Worm (Caenorhabditis elegans) whole organism, young adult: ENCODE data around the gene ZK1290.1.

ENCODE experiments used
- B0261.1 ChIP-seq: sonication (generic microtip); optimal IDR thresholded peaks from 2 replicates; lab custom pipeline; 2016; ENCODE audit warnings: mild to moderate bottlenecking, missing genetic modification characterization, moderate library complexity, missing compliant biosample characterization
- B0336.3 ChIP-seq: fragments of 200-800 bp; sonication (Bioruptor generic); IDR thresholded peaks from 2 replicates; pipeline ENCODE4 v1.3.6; 2022; ENCODE audit warnings: missing genetic modification characterization, missing compliant biosample characterization
- C17E4.6 ChIP-seq: fragments of 200-800 bp; sonication (Bioruptor generic); IDR thresholded peaks from 2 replicates; pipeline ENCODE4 v1.3.6; 2022; ENCODE audit warnings: missing genetic modification reagents, missing genetic modification characterization, missing compliant biosample characterization
- F57C9.4 ChIP-seq: sonication (generic microtip); optimal IDR thresholded peaks from 2 replicates; lab custom pipeline; 2017; ENCODE audit warnings: mild to moderate bottlenecking, missing genetic modification characterization, missing compliant biosample characterization
- T07F8.4 ChIP-seq: sonication (generic microtip); optimal IDR thresholded peaks from 2 replicates; lab custom pipeline; 2016; ENCODE audit warnings: mild to moderate bottlenecking, missing genetic modification characterization, moderate library complexity, missing compliant biosample characterization
- T26A5.8 ChIP-seq: sonication (generic microtip); optimal IDR thresholded peaks from 2 replicates; lab custom pipeline; 2016; ENCODE audit warnings: missing genetic modification characterization, missing compliant biosample characterization
- Y53F4B.3 ChIP-seq: fragments of 200-800 bp; sonication (Bioruptor generic); IDR thresholded peaks from 2 replicates; pipeline ENCODE4 v1.3.6; 2022; ENCODE audit warnings: missing genetic modification reagents, missing genetic modification characterization, missing compliant biosample characterization
- Y56A3A.18 ChIP-seq: fragments of 200-800 bp; sonication (Bioruptor generic); IDR thresholded peaks from 2 replicates; pipeline ENCODE4 v1.3.6; 2022; ENCODE audit warnings: missing genetic modification reagents, missing genetic modification characterization, missing compliant biosample characterization
- Y67H2A.10 ChIP-seq: fragments of 200-800 bp; sonication (Bioruptor generic); conservative IDR thresholded peaks from 2 replicates; pipeline ENCODE4 v1.3.6; 2022; ENCODE audit warnings: missing genetic modification reagents, missing genetic modification characterization, missing compliant biosample characterization
- Y79H2A.3 ChIP-seq: fragments of 200-800 bp; sonication (Bioruptor generic); conservative IDR thresholded peaks from 2 replicates; pipeline ENCODE4 v1.3.6; 2022; ENCODE audit warnings: missing genetic modification reagents, missing genetic modification characterization, missing compliant biosample characterization
- Y95B8A.8 ChIP-seq: fragments of 200-800 bp; sonication (Bioruptor generic); IDR thresholded peaks from 2 replicates; pipeline ENCODE4 v1.3.6; 2022; ENCODE audit warnings: missing genetic modification reagents, missing genetic modification characterization, missing compliant biosample characterization
- aptf-2 ChIP-seq: fragments of 200-800 bp; sonication (Bioruptor generic); conservative IDR thresholded peaks from 2 replicates; pipeline ENCODE4 v1.3.6; 2022; ENCODE audit warnings: missing genetic modification reagents, missing genetic modification characterization, missing compliant biosample characterization
- attf-5 ChIP-seq: fragments of 200-800 bp; sonication (Bioruptor generic); optimal IDR thresholded peaks from 2 replicates; lab custom pipeline; 2018; ENCODE audit warnings: mild to moderate bottlenecking, missing genetic modification characterization, missing compliant biosample characterization
- attf-6 ChIP-seq: fragments of 200-800 bp; sonication (Bioruptor generic); IDR thresholded peaks from 2 replicates; pipeline ENCODE4 v1.3.6; 2022; ENCODE audit warnings: missing genetic modification reagents, missing genetic modification characterization, missing compliant biosample characterization
- bed-1 ChIP-seq: fragments of 200-800 bp; sonication (Bioruptor generic); IDR thresholded peaks from 2 replicates; pipeline ENCODE4 v1.3.6; 2022; ENCODE audit warnings: missing genetic modification reagents, missing genetic modification characterization, missing compliant biosample characterization
- cebp-2 ChIP-seq: fragments of 200-800 bp; sonication (Bioruptor generic); IDR thresholded peaks from 2 replicates; pipeline ENCODE4 v1.3.6; 2022; ENCODE audit warnings: missing genetic modification characterization, missing compliant biosample characterization
- ceh-100 ChIP-seq: fragments of 200-800 bp; sonication (Bioruptor generic); IDR thresholded peaks from 2 replicates; pipeline ENCODE4 v1.3.6; 2022; ENCODE audit warnings: missing genetic modification reagents, missing genetic modification characterization, missing compliant biosample characterization
- ceh-27 ChIP-seq: fragments of 200-800 bp; sonication (Bioruptor generic); optimal IDR thresholded peaks from 2 replicates; lab custom pipeline; 2018; ENCODE audit warnings: mild to moderate bottlenecking, missing genetic modification characterization, moderate library complexity, missing compliant biosample characterization
- ceh-40 ChIP-seq: fragments of 200-800 bp; sonication (Bioruptor generic); IDR thresholded peaks from 2 replicates; pipeline ENCODE4 v1.3.6; 2022; ENCODE audit warnings: missing genetic modification characterization, missing compliant biosample characterization
- ceh-58 ChIP-seq: fragments of 200-800 bp; sonication (Bioruptor generic); IDR thresholded peaks from 2 replicates; pipeline ENCODE4 v1.3.6; 2022; ENCODE audit warnings: missing genetic modification characterization, missing compliant biosample characterization
- ceh-91 ChIP-seq: fragments of 200-800 bp; sonication (Bioruptor generic); IDR thresholded peaks from 2 replicates; pipeline ENCODE4 v1.3.6; 2022; ENCODE audit warnings: missing genetic modification reagents, missing genetic modification characterization, missing compliant biosample characterization
- die-1 ChIP-seq: sonication (generic microtip); optimal IDR thresholded peaks from 2 replicates; lab custom pipeline; 2016; ENCODE audit warnings: missing genotype, mild to moderate bottlenecking, missing genetic modification characterization, missing compliant biosample characterization
- dox-1 ChIP-seq: fragments of 200-800 bp; sonication (Bioruptor generic); IDR thresholded peaks from 2 replicates; pipeline ENCODE4 v1.3.6; 2022; ENCODE audit warnings: missing genetic modification reagents, missing genetic modification characterization, missing compliant biosample characterization
- gei-17 ChIP-seq: fragments of 200-800 bp; sonication (Bioruptor generic); optimal IDR thresholded peaks from 2 replicates; lab custom pipeline; 2018; ENCODE audit warnings: mild to moderate bottlenecking, missing genetic modification characterization, missing compliant biosample characterization
- hrde-1 ChIP-seq: sonication (generic microtip); optimal IDR thresholded peaks from 2 replicates; lab custom pipeline; 2016; ENCODE audit warnings: missing genetic modification characterization, mild to moderate bottlenecking, missing compliant biosample characterization, moderate library complexity, missing genotype, missing genetic modification reagents, borderline replicate concordance
- lin-40 ChIP-seq: sonication (generic microtip); optimal IDR thresholded peaks from 2 replicates; lab custom pipeline; 2016; ENCODE audit warnings: missing genetic modification characterization, mild to moderate bottlenecking, missing compliant biosample characterization, missing genotype, missing genetic modification reagents
- madf-10 ChIP-seq: sonication (generic microtip); optimal IDR thresholded peaks from 2 replicates; lab custom pipeline; 2016; ENCODE audit warnings: mild to moderate bottlenecking, missing genetic modification characterization, missing compliant biosample characterization
- madf-6 ChIP-seq: fragments of 200-800 bp; sonication (Bioruptor generic); IDR thresholded peaks from 2 replicates; pipeline ENCODE4 v1.3.6; 2022; ENCODE audit warnings: missing genetic modification reagents, missing genetic modification characterization, missing compliant biosample characterization
- mel-28 ChIP-seq: sonication (generic microtip); optimal IDR thresholded peaks from 2 replicates; lab custom pipeline; 2016; ENCODE audit warnings: borderline replicate concordance, mild to moderate bottlenecking, missing genetic modification characterization, missing compliant biosample characterization
- pbrm-1 ChIP-seq: fragments of 200-800 bp; sonication (Bioruptor generic); IDR thresholded peaks from 2 replicates; pipeline ENCODE4 v1.3.6; 2022; ENCODE audit warnings: missing genetic modification reagents, missing genetic modification characterization, missing compliant biosample characterization
- sea-2 ChIP-seq: fragments of 200-800 bp; sonication (Bioruptor generic); IDR thresholded peaks from 2 replicates; pipeline ENCODE4 v1.3.6; 2022; ENCODE audit warnings: missing genetic modification characterization, missing compliant biosample characterization
- sptf-2 ChIP-seq: fragments of 200-800 bp; sonication (Bioruptor generic); optimal IDR thresholded peaks from 2 replicates; lab custom pipeline; 2018; ENCODE audit warnings: mild to moderate bottlenecking, missing genetic modification characterization, missing compliant biosample characterization
- tbp1 ChIP-seq: fragments of 200-800 bp; sonication (Bioruptor generic); optimal IDR thresholded peaks from 2 replicates; lab custom pipeline; 2018; ENCODE audit warnings: mild to moderate bottlenecking, missing genetic modification characterization, missing compliant biosample characterization
- tbx-9 ChIP-seq: sonication (generic microtip); optimal IDR thresholded peaks from 2 replicates; lab custom pipeline; 2016; ENCODE audit warnings: borderline replicate concordance, missing genetic modification characterization, inconsistent platforms, missing compliant biosample characterization
- unc-62 ChIP-seq: fragments of 150-350 bp; optimal IDR thresholded peaks from 2 replicates; lab custom pipeline; 2014; ENCODE audit warnings: missing biosample characterization, missing genetic modification reagents, missing genetic modification characterization
- ztf-22 ChIP-seq: fragments of 200-800 bp; sonication (Bioruptor generic); optimal IDR thresholded peaks from 2 replicates; lab custom pipeline; 2018; ENCODE audit warnings: mild to moderate bottlenecking, missing genetic modification characterization, moderate library complexity, missing compliant biosample characterization
- ztf-25 ChIP-seq: fragments of 200-800 bp; sonication (Bioruptor generic); IDR thresholded peaks from 2 replicates; pipeline ENCODE4 v1.3.6; 2022; ENCODE audit warnings: missing genetic modification reagents, missing genetic modification characterization, missing compliant biosample characterization
- ztf-6 ChIP-seq: fragments of 200-800 bp; sonication (Bioruptor generic); IDR thresholded peaks from 2 replicates; pipeline ENCODE4 v1.3.6; 2022; ENCODE audit warnings: missing genetic modification reagents, missing genetic modification characterization, missing compliant biosample characterization

The ZK1290.1 gene

DNA sequence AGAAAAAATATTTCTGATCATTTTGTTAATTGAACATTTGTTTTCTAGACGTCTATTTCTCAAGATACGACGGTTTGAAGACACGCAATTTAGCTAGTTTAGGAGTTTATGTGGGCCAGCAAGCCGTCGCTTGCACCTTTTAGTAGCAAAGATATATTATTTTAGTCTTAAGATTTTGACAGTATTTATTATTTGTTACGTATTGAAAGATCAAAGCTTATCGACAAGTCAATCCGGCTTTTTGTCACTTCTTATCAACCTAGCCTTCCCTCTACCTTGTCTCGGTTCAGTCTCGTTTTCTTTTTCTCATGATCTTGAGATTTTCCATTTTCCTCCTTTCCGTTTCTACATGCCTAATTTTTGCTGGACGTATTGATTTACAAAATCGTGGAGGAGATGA, 12.6 kb downstream of the ZK1290.1 start, which contains the start of gene F35D2.2:
Gene F35D2.2 (plus strand): TSS at position 301 of the 400 bp plus-strand sequence.
- TF ChIP-seq unc-62 (GFP tag; lab: Kevin White, UChicago) (no peak), tbp1 (GFP tag; lab: Kevin White, UChicago) (no peak), T26A5.8 (tag; lab: Kevin White, UChicago) (no peak), tbx-9 (tag; lab: Kevin White, UChicago) (no peak), Y79H2A.3 (no peak), gei-17 (GFP tag; lab: Kevin White, UChicago) (no peak), ceh-58 (GFP tag; lab: Robert Waterston, UW) (no peak), B0336.3 (GFP tag; lab: Robert Waterston, UW) (no peak), sptf-2 (GFP tag; lab: Kevin White, UChicago) (no peak), ztf-22 (GFP tag; lab: Kevin White, UChicago) (no peak)

DNA sequence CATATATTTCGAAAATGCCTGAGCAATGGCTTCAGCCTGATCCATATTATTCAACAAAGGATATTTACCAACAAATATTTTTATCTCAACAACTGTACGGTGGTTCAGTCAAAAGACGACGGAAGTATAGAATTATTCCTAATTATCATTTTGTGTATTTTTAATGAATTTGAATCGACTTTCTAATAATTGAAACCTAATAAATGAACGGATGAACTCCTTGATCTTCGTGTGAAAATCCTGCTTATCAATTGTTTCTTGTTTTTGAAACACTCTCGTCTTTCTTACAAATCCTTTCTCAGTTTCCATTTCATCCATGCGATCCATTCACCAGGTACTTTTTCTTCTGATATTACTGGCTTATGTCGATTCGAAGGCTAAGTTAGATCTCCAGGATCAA, 14.1 kb downstream of the ZK1290.1 start, which contains the start of gene F35D2.1:
Gene F35D2.1 (plus strand): TSS at position 301 of the 400 bp plus-strand sequence.
- no peak for TF ChIP-seq lin-40 (tag; lab: Kevin White, UChicago)
- no peak for TF ChIP-seq Y53F4B.3 (GFP tag; lab: Robert Waterston, UW)
- no peak for TF ChIP-seq bed-1 (GFP tag; lab: Robert Waterston, UW)
- no peak for TF ChIP-seq ceh-27 (GFP tag; lab: Kevin White, UChicago)
- no peak for TF ChIP-seq C17E4.6
- TF ChIP-seq hrde-1 (tag; lab: Kevin White, UChicago) = no peak
- no peak for TF ChIP-seq dox-1 (GFP tag; lab: Robert Waterston, UW)
- no peak for TF ChIP-seq cebp-2
- no peak for TF ChIP-seq F57C9.4 (tag; lab: Kevin White, UChicago)
- no peak for TF ChIP-seq ceh-40 (GFP tag; lab: Robert Waterston, UW)
- TF ChIP-seq ztf-6 (GFP tag; lab: Robert Waterston, UW) = no peak
- no peak for TF ChIP-seq madf-10
- no peak for TF ChIP-seq Y67H2A.10
- TF ChIP-seq Y79H2A.3 = no peak
- TF ChIP-seq T26A5.8 (tag; lab: Kevin White, UChicago) = no peak
- TF ChIP-seq madf-6 = no peak
- no peak for TF ChIP-seq aptf-2 (GFP tag; lab: Robert Waterston, UW)
- no peak for TF ChIP-seq attf-5 (GFP tag; lab: Kevin White, UChicago)
- TF ChIP-seq sea-2 (GFP tag; lab: Robert Waterston, UW) = no peak
- TF ChIP-seq tbx-9 (tag; lab: Kevin White, UChicago) = no peak

- no peak for TF ChIP-seq madf-10
- no peak for TF ChIP-seq Y56A3A.18 (GFP tag; lab: Robert Waterston, UW)
- no peak for TF ChIP-seq die-1
- TF ChIP-seq B0261.1 = no peak
- TF ChIP-seq ceh-91 = no peak
These were observed 15.8 kb downstream of the ZK1290.1 start, which contains the start of gene F35D2.6 for ce11 chrII:7577412-7577811. Gene F35D2.6 (plus strand): TSS chrII:7577712.

DNA sequence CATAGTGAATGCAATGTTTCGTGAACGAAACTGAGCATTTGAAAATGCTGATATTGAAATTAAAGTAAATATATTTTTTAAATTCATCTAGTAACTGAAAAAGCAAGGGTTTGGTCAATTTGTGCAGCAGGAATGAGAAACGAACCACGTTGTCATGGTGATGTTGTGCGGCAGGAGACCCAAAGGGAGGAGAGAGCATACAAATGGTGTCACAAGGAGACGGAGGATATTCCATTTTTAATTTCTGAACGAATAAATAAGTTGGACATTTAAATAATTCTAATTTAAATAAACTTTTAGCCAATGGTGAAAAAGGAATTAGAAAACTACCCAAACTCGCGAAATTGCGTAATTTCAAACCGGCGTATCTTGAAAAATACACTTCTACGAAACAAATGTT, 22.0 kb downstream of the ZK1290.1 start, which contains the start of gene mks-3:
Gene mks-3 (minus strand): TSS at position 101 of the 400 bp plus-strand sequence.
- TF ChIP-seq ztf-25 (GFP tag; lab: Robert Waterston, UW) = no peak
- no peak for TF ChIP-seq Y95B8A.8 (GFP tag; lab: Robert Waterston, UW)
- no peak for TF ChIP-seq attf-6 (GFP tag; lab: Robert Waterston, UW)
- TF ChIP-seq T07F8.4 (tag; lab: Kevin White, UChicago) = no peak
- no peak for TF ChIP-seq mel-28 (tag; lab: Kevin White, UChicago)
- TF ChIP-seq ceh-100 = no peak
- no peak for TF ChIP-seq pbrm-1
- no peak for TF ChIP-seq bed-1 (GFP tag; lab: Robert Waterston, UW)
